Fruit fly (Drosophila melanogaster): ENCODE results near the gene Trmt61.

Trmt61 gene

DNA sequence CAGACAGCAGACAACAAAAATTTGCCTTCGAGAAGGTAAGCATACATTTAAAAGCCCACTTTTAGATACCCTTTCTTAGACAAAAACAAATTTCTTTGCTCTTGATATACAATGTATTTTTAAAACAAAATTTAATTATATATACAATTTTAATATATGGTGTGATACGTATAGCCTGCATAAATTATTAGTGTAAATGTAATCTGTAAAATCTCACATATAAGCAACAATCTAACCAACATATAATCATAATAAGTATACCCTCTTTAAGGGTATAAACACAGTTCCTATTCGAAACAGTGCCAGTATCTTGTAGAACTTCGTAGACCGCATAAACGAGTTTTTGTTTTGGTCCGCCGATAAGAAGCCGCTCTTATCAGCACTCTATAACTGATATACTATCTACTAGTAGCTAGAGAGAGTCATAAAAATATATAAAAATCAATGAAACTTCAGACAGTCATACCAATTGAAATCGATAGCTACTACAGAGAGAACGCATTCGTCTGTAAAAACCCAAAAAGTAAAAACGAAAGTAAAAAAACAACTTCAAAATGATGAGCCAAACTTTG is 44.9 kb upstream of the Trmt61 start, which contains the start of gene Kaz-m1 (continued):
- no peak for TF ChIP-seq chn (GFP tag; optimal IDR thresholded peaks at IDR 0.05)
- peak in 1 of 2 experiments; percentile 31 for TF ChIP-seq dpn (GFP tag; optimal IDR thresholded peaks at IDR 0.05)
- TF ChIP-seq B-H1 (GFP tag; IDR thresholded peaks at IDR 0.05) = peak; percentile 17; the same call in 1 of the 3 replicates
- 0 out of 2 replicates have a peak, but pooled peaks have one; percentile 8 for TF ChIP-seq ranshi (GFP tag; IDR thresholded peaks at IDR 0.05)
- peak; percentile 43 for TF ChIP-seq lab (GFP tag; optimal IDR thresholded peaks at IDR 0.05)
- peak; percentile 17 for TF ChIP-seq CG18619 (GFP tag; optimal IDR thresholded peaks at IDR 0.05)
- TF ChIP-seq Jarid2 (GFP tag; optimal IDR thresholded peaks at IDR 0.05) = no peak
- peak; percentile 30 for TF ChIP-seq CG12155 (GFP tag; optimal IDR thresholded peaks at IDR 0.05)
- TF ChIP-seq CG2199 (GFP tag; IDR thresholded peaks at IDR 0.05) = no peak
- peak; percentile 57 for TF ChIP-seq Blimp-1 (GFP tag; optimal IDR thresholded peaks at IDR 0.05)
- no peak for TF ChIP-seq CG17568 (GFP tag; optimal IDR thresholded peaks at IDR 0.05)
- no peak; the same call in 1 of the 2 replicates for TF ChIP-seq CG17328 (GFP tag; IDR thresholded peaks at IDR 0.05)
- peak; percentile 53 for TF ChIP-seq trem (tag; optimal IDR thresholded peaks at IDR 0.05)
- TF ChIP-seq CG4424 (GFP tag; optimal IDR thresholded peaks at IDR 0.05) = peak; percentile 42
- no peak for TF ChIP-seq gce (GFP tag; IDR thresholded peaks at IDR 0.05)
- peak; percentile 15 for TF ChIP-seq fd3F (GFP tag; optimal IDR thresholded peaks at IDR 0.05)
- no peak for TF ChIP-seq CG8290 (GFP tag; optimal IDR thresholded peaks at IDR 0.05)
- TF ChIP-seq CG8290 (tag; optimal IDR thresholded peaks at IDR 0.05) = no peak
- no peak for TF ChIP-seq CG12942 (GFP tag; optimal IDR thresholded peaks at IDR 0.05)
- peak; percentile 74 for TF ChIP-seq CG7839 (tag; optimal IDR thresholded peaks at IDR 0.05)
- peak; percentile 39 for TF ChIP-seq HmgZ (tag; optimal IDR thresholded peaks at IDR 0.05)
- peak; percentile 75 for TF ChIP-seq nmo (GFP tag; optimal IDR thresholded peaks at IDR 0.05)
- TF ChIP-seq wek (GFP tag; optimal IDR thresholded peaks at IDR 0.05) = no peak
- TF ChIP-seq CG32772 (GFP tag; IDR thresholded peaks at IDR 0.05) = no peak
- TF ChIP-seq emc (GFP tag; optimal IDR thresholded peaks at IDR 0.05) = no peak
- peak; percentile 63 for TF ChIP-seq Sox102F (GFP tag; optimal IDR thresholded peaks at IDR 0.05)
- peak; percentile 70 for TF ChIP-seq CG14710 (tag; optimal IDR thresholded peaks at IDR 0.05)
- peak; percentile 32; the same call in 1 of the 2 replicates for TF ChIP-seq al (GFP tag; IDR thresholded peaks at IDR 0.05)
- TF ChIP-seq CG17802 (tag; optimal IDR thresholded peaks at IDR 0.05) = no peak
- peak; percentile 61 for TF ChIP-seq CG30403 (GFP tag; optimal IDR thresholded peaks at IDR 0.05)
- TF ChIP-seq CG33557 (GFP tag; optimal IDR thresholded peaks at IDR 0.05) = peak; percentile 72
- TF ChIP-seq CG7745 (tag; optimal IDR thresholded peaks at IDR 0.05) = no peak
- TF ChIP-seq pb (GFP tag; optimal IDR thresholded peaks at IDR 0.05) = no peak
- peak; percentile 38 for TF ChIP-seq CG2120 (GFP tag; optimal IDR thresholded peaks at IDR 0.05)
- TF ChIP-seq CG15696 (tag; optimal IDR thresholded peaks at IDR 0.05) = peak; percentile 51
- no peak for TF ChIP-seq Usf (GFP tag; optimal IDR thresholded peaks at IDR 0.05)
- TF ChIP-seq lola (GFP tag; optimal IDR thresholded peaks at IDR 0.05) = peak in 1 of 3 experiments; percentile 73
- no peak for TF ChIP-seq sc (optimal IDR thresholded peaks at IDR 0.05)
- peak; percentile 6 for TF ChIP-seq sc (GFP tag; optimal IDR thresholded peaks at IDR 0.05)
- TF ChIP-seq Xbp1 (GFP tag; optimal IDR thresholded peaks at IDR 0.05) = peak; percentile 20
- no peak for TF ChIP-seq CG16863 (GFP tag; optimal IDR thresholded peaks at IDR 0.05)
- peak; percentile 79 for TF ChIP-seq CG31441 (GFP tag; IDR thresholded peaks at IDR 0.05)
- peak; percentile 19 for TF ChIP-seq az2 (GFP tag; optimal IDR thresholded peaks at IDR 0.05)
- peak; percentile 9 for TF ChIP-seq salm (tag; optimal IDR thresholded peaks at IDR 0.05)
- no peak for TF ChIP-seq dm (GFP tag; optimal IDR thresholded peaks at IDR 0.05)
- TF ChIP-seq dmrt11E (tag; optimal IDR thresholded peaks at IDR 0.05) = peak; percentile 73
- TF ChIP-seq CG7556 (GFP tag; optimal IDR thresholded peaks at IDR 0.05) = peak; percentile 53
- TF ChIP-seq Fer3 (tag; optimal IDR thresholded peaks at IDR 0.05) = peak; percentile 59
- no peak for TF ChIP-seq MTF-1 (GFP tag; optimal IDR thresholded peaks at IDR 0.05; ENCODE audit: borderline replicate concordance)
- TF ChIP-seq gsb-n (tag; optimal IDR thresholded peaks at IDR 0.05) = peak; percentile 57
